Worm (Caenorhabditis elegans) whole organism, L4 larva: Measurements from ENCODE around the gene frm-7.

Experiments used
- F10B5.3 ChIP-seq: sonication (generic microtip); optimal IDR thresholded peaks from 2 replicates; lab custom pipeline; 2016; ENCODE audit warnings: mild to moderate bottlenecking, missing genetic modification characterization, missing compliant biosample characterization
- F26F4.8 ChIP-seq: fragments of 200-800 bp; sonication (Bioruptor generic); conservative IDR thresholded peaks from 2 replicates; pipeline ENCODE4 v1.3.6; 2022; ENCODE audit warnings: missing genetic modification characterization, missing compliant biosample characterization
- F44E2.7 ChIP-seq: fragments of 200-800 bp; sonication (Bioruptor generic); IDR thresholded peaks from 2 replicates; pipeline ENCODE4 v2.1.2; 2022; ENCODE audit warnings: missing genetic modification characterization, missing compliant biosample characterization
- F49E8.2 ChIP-seq: sonication (generic microtip); optimal IDR thresholded peaks from 2 replicates; lab custom pipeline; 2016; ENCODE audit warnings: missing compliant biosample characterization, mild to moderate bottlenecking, missing genetic modification characterization, borderline replicate concordance
- T20F7.1 ChIP-seq: fragments of 200-800 bp; sonication (Bioruptor generic); optimal IDR thresholded peaks from 2 replicates; lab custom pipeline; 2018; ENCODE audit warnings: mild to moderate bottlenecking, missing genetic modification characterization, missing compliant biosample characterization
- T26A8.4 ChIP-seq: fragments of 200-800 bp; sonication (Bioruptor generic); IDR thresholded peaks from 2 replicates; pipeline ENCODE4 v1.3.6; 2022; ENCODE audit warnings: missing genetic modification characterization, missing compliant biosample characterization
- Y75B8A.6 ChIP-seq: fragments of 200-800 bp; sonication (Bioruptor generic); IDR thresholded peaks from 2 replicates; pipeline ENCODE4 v1.3.6; 2022; ENCODE audit warnings: missing genetic modification reagents, missing genetic modification characterization, missing compliant biosample characterization
- ZK337.2 ChIP-seq: fragments of 200-800 bp; sonication (Bioruptor generic); IDR thresholded peaks from 2 replicates; pipeline ENCODE4 v1.3.6; 2022; ENCODE audit warnings: missing genetic modification reagents, missing genetic modification characterization, missing compliant biosample characterization
- ZK546.5 ChIP-seq, 2 experiments: sonication (generic microtip); optimal IDR thresholded peaks; 2 replicates each; lab custom pipeline; 2017; ENCODE audit warnings: missing biosample characterization in 2 of 2, missing genetic modification characterization in 2 of 2
- aha-1 ChIP-seq: fragments of 150-350 bp; peaks from one replicate; lab custom pipeline; 2014; ENCODE audit warnings: missing biosample characterization, missing genetic modification characterization
- aly-2 ChIP-seq: sonication (generic microtip); optimal IDR thresholded peaks from 2 replicates; lab custom pipeline; 2018; ENCODE audit warnings: missing biosample characterization, missing genetic modification characterization
- arid-1 ChIP-seq: fragments of 200-800 bp; sonication (Bioruptor generic); conservative IDR thresholded peaks from 2 replicates; pipeline ENCODE4 v1.3.6; 2022; ENCODE audit warnings: missing genetic modification reagents, missing genetic modification characterization, missing compliant biosample characterization
- attf-4 ChIP-seq: sonication (generic microtip); optimal IDR thresholded peaks from 3 replicates; lab custom pipeline; 2017; ENCODE audit warnings: missing biosample characterization, missing genetic modification characterization
- ceh-28 ChIP-seq: fragments of 150-350 bp; optimal IDR thresholded peaks from 2 replicates; lab custom pipeline; 2014; ENCODE audit warnings: missing biosample characterization, missing genetic modification reagents, missing genetic modification characterization
- daf-12 ChIP-seq: fragments of 150-350 bp; optimal IDR thresholded peaks from 2 replicates; lab custom pipeline; 2014; ENCODE audit warnings: missing biosample characterization, missing genetic modification reagents, missing genetic modification characterization
- dmd-6 ChIP-seq: fragments of 200-800 bp; sonication (Bioruptor generic); IDR thresholded peaks from 2 replicates; pipeline ENCODE4 v1.3.6; 2022; ENCODE audit warnings: missing genetic modification reagents, missing genetic modification characterization, missing compliant biosample characterization
- dmd-8 ChIP-seq: fragments of 200-800 bp; sonication (Bioruptor generic); IDR thresholded peaks from 2 replicates; pipeline ENCODE4 v1.3.6; 2022; ENCODE audit warnings: missing genetic modification characterization, missing compliant biosample characterization
- dmd-9 ChIP-seq: fragments of 200-800 bp; sonication (Bioruptor generic); IDR thresholded peaks from 2 replicates; pipeline ENCODE4 v1.3.6; 2022; ENCODE audit warnings: missing genetic modification reagents, missing genetic modification characterization, missing compliant biosample characterization
- duxl-1 ChIP-seq: sonication (generic microtip); optimal IDR thresholded peaks from 2 replicates; lab custom pipeline; 2016; ENCODE audit warnings: mild to moderate bottlenecking, missing genetic modification characterization, moderate library complexity, missing compliant biosample characterization; ENCODE audit not compliant: poor library complexity
- hif-1 ChIP-seq, 2 experiments: sonication (generic microtip); optimal IDR thresholded peaks; 2 replicates each; lab custom pipeline; 2016 to 2017; ENCODE audit warnings: missing compliant biosample characterization in 2 of 2, missing genetic modification characterization in 2 of 2, missing genetic modification reagents in 2 of 2, missing genotype in 2 of 2, mild to moderate bottlenecking in 1 of 2
- hlh-30 ChIP-seq: sonication (generic microtip); optimal IDR thresholded peaks from 2 replicates; lab custom pipeline; 2017; ENCODE audit warnings: antibody characterized with exemption, mild to moderate bottlenecking, missing genetic modification characterization, missing compliant biosample characterization; ENCODE audit not compliant: insufficient read depth
- hmg-1.1 ChIP-seq: fragments of 200-800 bp; sonication (Bioruptor generic); IDR thresholded peaks from 2 replicates; pipeline ENCODE4 v1.3.6; 2022; ENCODE audit warnings: missing genetic modification reagents, missing genetic modification characterization, missing compliant biosample characterization
- jun-1 ChIP-seq: fragments of 150-350 bp; optimal IDR thresholded peaks from 2 replicates; lab custom pipeline; 2014; ENCODE audit warnings: missing biosample characterization, missing genetic modification reagents, missing genetic modification characterization
- lin-13 ChIP-seq: fragments of 150-350 bp; optimal IDR thresholded peaks from 2 replicates; lab custom pipeline; 2014; ENCODE audit warnings: missing biosample characterization, missing genetic modification reagents, missing genetic modification characterization
- lin-29 ChIP-seq: fragments of 200-800 bp; sonication (Bioruptor generic); IDR thresholded peaks from 2 replicates; pipeline ENCODE4 v1.3.6; 2022; ENCODE audit warnings: missing genetic modification reagents, missing genetic modification characterization, missing compliant biosample characterization
- lin-38 ChIP-seq: fragments of 200-800 bp; sonication (Bioruptor generic); IDR thresholded peaks from 2 replicates; pipeline ENCODE4 v1.3.6; 2022; ENCODE audit warnings: missing genetic modification reagents, missing genetic modification characterization, missing compliant biosample characterization
- lin-39 ChIP-seq: fragments of 150-350 bp; optimal IDR thresholded peaks from 2 replicates; lab custom pipeline; 2014; ENCODE audit warnings: missing biosample characterization, missing genetic modification reagents, missing genetic modification characterization
- lir-3 ChIP-seq: sonication (generic microtip); optimal IDR thresholded peaks from 2 replicates; lab custom pipeline; 2016; ENCODE audit warnings: mild to moderate bottlenecking, missing genetic modification characterization, missing compliant biosample characterization
- madf-9 ChIP-seq: fragments of 200-800 bp; sonication (Bioruptor generic); conservative IDR thresholded peaks from 2 replicates; pipeline ENCODE4 v1.3.6; 2022; ENCODE audit warnings: missing genetic modification reagents, missing genetic modification characterization, missing compliant biosample characterization
- mdt-29 ChIP-seq: fragments of 200-800 bp; sonication (Bioruptor generic); IDR thresholded peaks from 2 replicates; pipeline ENCODE4 v1.3.6; 2022; ENCODE audit warnings: missing genetic modification reagents, missing genetic modification characterization, missing compliant biosample characterization
- mxl-3 ChIP-seq: fragments of 200-800 bp; sonication (Bioruptor generic); optimal IDR thresholded peaks from 2 replicates; lab custom pipeline; 2018; ENCODE audit warnings: mild to moderate bottlenecking, missing genetic modification characterization, missing compliant biosample characterization
- nhr-10 ChIP-seq: fragments of 150-350 bp; optimal IDR thresholded peaks from 2 replicates; lab custom pipeline; 2014; ENCODE audit warnings: missing biosample characterization, missing genetic modification characterization
- nhr-11 ChIP-seq: fragments of 150-350 bp; optimal IDR thresholded peaks from 2 replicates; lab custom pipeline; 2014; ENCODE audit warnings: missing biosample characterization, missing genetic modification characterization
- nhr-25 ChIP-seq: sonication (generic microtip); optimal IDR thresholded peaks from 2 replicates; lab custom pipeline; 2017; ENCODE audit warnings: missing genetic modification characterization, mild to moderate bottlenecking, missing compliant biosample characterization, antibody characterized with exemption, moderate library complexity, borderline replicate concordance; ENCODE audit not compliant: insufficient read depth
- nhr-28 ChIP-seq: fragments of 150-350 bp; optimal IDR thresholded peaks from 2 replicates; lab custom pipeline; 2014; ENCODE audit warnings: missing biosample characterization, missing genetic modification characterization
- nhr-42 ChIP-seq: fragments of 200-800 bp; sonication (Bioruptor generic); IDR thresholded peaks from 2 replicates; pipeline ENCODE4 v1.3.6; 2022; ENCODE audit warnings: missing genetic modification characterization, missing compliant biosample characterization
- nhr-6 ChIP-seq: fragments of 150-350 bp; optimal IDR thresholded peaks from 2 replicates; lab custom pipeline; 2014; ENCODE audit warnings: missing biosample characterization, missing genetic modification characterization
- nhr-76 ChIP-seq: fragments of 150-350 bp; optimal IDR thresholded peaks from 2 replicates; lab custom pipeline; 2014; ENCODE audit warnings: missing biosample characterization, missing genetic modification characterization
- nhr-77 ChIP-seq: fragments of 150-350 bp; optimal IDR thresholded peaks from 2 replicates; lab custom pipeline; 2014; ENCODE audit warnings: missing biosample characterization, missing genetic modification characterization
- rbr-2 ChIP-seq: sonication (generic microtip); optimal IDR thresholded peaks from 2 replicates; lab custom pipeline; 2016; ENCODE audit warnings: missing genotype, missing genetic modification characterization, missing compliant biosample characterization
- sdz-12 ChIP-seq: fragments of 200-800 bp; sonication (Bioruptor generic); optimal IDR thresholded peaks from 2 replicates; lab custom pipeline; 2018; ENCODE audit warnings: mild to moderate bottlenecking, missing genetic modification characterization, missing compliant biosample characterization
- set-16 ChIP-seq: fragments of 200-800 bp; sonication (Bioruptor generic); IDR thresholded peaks from 2 replicates; pipeline ENCODE4 v1.3.6; 2022; ENCODE audit warnings: missing genetic modification reagents, missing genetic modification characterization, missing compliant biosample characterization
- skn-1 ChIP-seq: fragments of 150-350 bp; optimal IDR thresholded peaks from 2 replicates; lab custom pipeline; 2014; ENCODE audit warnings: missing biosample characterization, missing genetic modification characterization
- snpc-4 ChIP-seq: fragments of 150-350 bp; optimal IDR thresholded peaks from 2 replicates; lab custom pipeline; 2014; ENCODE audit warnings: missing biosample characterization, missing genetic modification characterization
- spr-1 ChIP-seq: sonication (generic microtip); optimal IDR thresholded peaks from 2 replicates; lab custom pipeline; 2016; ENCODE audit warnings: mild to moderate bottlenecking, missing genetic modification characterization, missing compliant biosample characterization
- tag-97 ChIP-seq: fragments of 200-800 bp; sonication (Bioruptor generic); IDR thresholded peaks from 2 replicates; pipeline ENCODE4 v1.3.6; 2022; ENCODE audit warnings: missing genetic modification characterization, missing compliant biosample characterization
- tra-1 ChIP-seq: fragments of 200-800 bp; sonication (Bioruptor generic); IDR thresholded peaks from 2 replicates; pipeline ENCODE4 v1.3.6; 2022; ENCODE audit warnings: missing genetic modification reagents, missing genetic modification characterization, missing compliant biosample characterization
- vab-7 ChIP-seq: fragments of 200-800 bp; sonication (Bioruptor generic); IDR thresholded peaks from 2 replicates; pipeline ENCODE4 v1.3.6; 2022; ENCODE audit warnings: missing genetic modification reagents, missing genetic modification characterization, missing compliant biosample characterization
- zfp-2 ChIP-seq: sonication (generic microtip); optimal IDR thresholded peaks from 2 replicates; lab custom pipeline; 2016; ENCODE audit warnings: mild to moderate bottlenecking, missing genetic modification characterization, missing compliant biosample characterization
- zfp-3 ChIP-seq: fragments of 200-800 bp; sonication (Bioruptor generic); conservative IDR thresholded peaks from 2 replicates; pipeline ENCODE4 v1.3.6; 2022; ENCODE audit warnings: missing genetic modification reagents, missing genetic modification characterization, missing compliant biosample characterization
- zip-11 ChIP-seq: fragments of 200-800 bp; sonication (Bioruptor generic); IDR thresholded peaks from 2 replicates; pipeline ENCODE4 v1.3.6; 2022; ENCODE audit warnings: missing genetic modification characterization, missing compliant biosample characterization
- ztf-7 ChIP-seq: fragments of 150-350 bp; optimal IDR thresholded peaks from 2 replicates; lab custom pipeline; 2014; ENCODE audit warnings: missing biosample characterization, missing genetic modification characterization

Gene frm-7

ce11 chrV:12291587-12291986, 10.7 kb upstream of the frm-7 start, which contains the start of the genes srpa-68 and srh-16 (continued):
- TF ChIP-seq duxl-1 (tag; lab: Kevin White, UChicago) (peak; percentile 87), lin-29 (GFP tag; lab: Robert Waterston, UW) (peak; percentile 63), F49E8.2 (tag; lab: Kevin White, UChicago) (peak; percentile 69), hif-1 (tag; optimal IDR thresholded peaks at IDR 0.05; lab: Kevin White, UChicago) (peak in 1 of 2 experiments; percentile 44), Y75B8A.6 (GFP tag; lab: Robert Waterston, UW) (no peak), ZK546.5 (tag; optimal IDR thresholded peaks at IDR 0.05; lab: Kevin White, UChicago) (no peak), snpc-4 (tag; lab: Kevin White, UChicago) (no peak), skn-1 (tag; lab: Kevin White, UChicago) (no peak), jun-1 (tag; lab: Kevin White, UChicago) (peak; percentile 57), T20F7.1 (GFP tag; lab: Kevin White, UChicago) (peak; percentile 86), set-16 (no peak), attf-4 (tag; lab: Kevin White, UChicago) (no peak), ztf-7 (tag; lab: Kevin White, UChicago) (peak; percentile 74), lir-3 (tag; lab: Kevin White, UChicago) (peak; percentile 36), tag-97 (GFP tag; lab: Robert Waterston, UW) (no peak), daf-12 (no peak), sdz-12 (no peak), dmd-8 (GFP tag; lab: Robert Waterston, UW) (no peak), hmg-1.1 (GFP tag; lab: Robert Waterston, UW) (peak; percentile 86), lin-39 (tag; lab: Kevin White, UChicago) (no peak), nhr-77 (tag; lab: Kevin White, UChicago) (peak; percentile 37), rbr-2 (tag; lab: Kevin White, UChicago) (peak; percentile 89), F26F4.8 (GFP tag; lab: Robert Waterston, UW) (no peak), zip-11 (GFP tag; lab: Robert Waterston, UW) (no peak), nhr-28 (peak; percentile 72), F44E2.7 (GFP tag; lab: Robert Waterston, UW) (no peak), vab-7 (no peak), T26A8.4 (GFP tag; lab: Robert Waterston, UW) (peak; percentile 89), arid-1 (GFP tag; lab: Robert Waterston, UW) (peak; percentile 88), tra-1 (0 out of 2 replicates have a peak, but pooled peaks have one; percentile 21), zfp-2 (tag; lab: Kevin White, UChicago) (no peak), nhr-76 (tag; lab: Kevin White, UChicago) (peak; percentile 14), nhr-10 (tag; lab: Kevin White, UChicago) (no peak), dmd-6 (GFP tag; lab: Robert Waterston, UW) (peak; percentile 79), ceh-28 (no peak), spr-1 (peak; percentile 81), F10B5.3 (tag; lab: Kevin White, UChicago) (peak; percentile 79), nhr-42 (GFP tag; lab: Robert Waterston, UW) (0 out of 2 replicates have a peak, but pooled peaks have one; percentile 44), zfp-3 (no peak), aha-1 (peak; percentile 97), mdt-29 (0 out of 2 replicates have a peak, but pooled peaks have one; percentile 26), hlh-30 (tag; lab: Kevin White, UChicago) (peak; percentile 80), ZK337.2 (GFP tag; lab: Robert Waterston, UW) (no peak), nhr-25 (tag; lab: Kevin White, UChicago) (no peak), nhr-11 (peak; percentile 56), madf-9 (no peak), aly-2 (tag; lab: Kevin White, UChicago) (no peak), lin-13 (GFP tag; lab: Kevin White, UChicago) (peak; percentile 74), dmd-9 (GFP tag; lab: Robert Waterston, UW) (no peak), nhr-6 (tag; lab: Kevin White, UChicago) (peak; percentile 97), mxl-3 (GFP tag; lab: Kevin White, UChicago) (no peak), lin-38 (GFP tag; lab: Robert Waterston, UW) (peak; percentile 88)
